Fruit fly (Drosophila melanogaster) whole organism, embryonic: ENCODE measurements around the gene Vps8.

Source experiments
- Aef1 ChIP-seq: fragments of 200-800 bp; sonication (Bioruptor generic); IDR thresholded peaks from 3 replicates; pipeline ENCODE4 v1.3.6; 2022; ENCODE audit warnings: missing biosample characterization, missing genetic modification characterization
- Bteb2 ChIP-seq: fragments of 200-800 bp; sonication (Bioruptor generic); optimal IDR thresholded peaks from 2 replicates; lab custom pipeline; 2016; ENCODE audit warnings: missing biosample characterization, missing genetic modification characterization
- CG10321 ChIP-seq: fragments of 200-800 bp; sonication (Bioruptor generic); IDR thresholded peaks from 2 replicates; pipeline ENCODE4 v1.3.6; 2022; ENCODE audit warnings: missing biosample characterization, missing genetic modification characterization
- CG11695 ChIP-seq: fragments of 200-800 bp; sonication (Bioruptor generic); IDR thresholded peaks from 3 replicates; pipeline ENCODE4 v1.3.6; 2022; ENCODE audit warnings: missing biosample characterization, missing genetic modification characterization
- CG15479 ChIP-seq: fragments of 200-800 bp; sonication (Bioruptor generic); optimal IDR thresholded peaks from 3 replicates; lab custom pipeline; 2019; ENCODE audit warnings: missing biosample characterization, mild to moderate bottlenecking, missing genetic modification characterization, moderate library complexity
- CG17385 ChIP-seq: fragments of 200-800 bp; sonication (Bioruptor generic); optimal IDR thresholded peaks from 3 replicates; lab custom pipeline; 2018; ENCODE audit warnings: missing biosample characterization, mild to moderate bottlenecking, missing genetic modification characterization
- CG18011 ChIP-seq: fragments of 200-800 bp; sonication (Bioruptor generic); optimal IDR thresholded peaks from 2 replicates; lab custom pipeline; 2017; ENCODE audit warnings: missing biosample characterization, missing genetic modification characterization, mild to moderate bottlenecking, moderate library complexity, missing genotype
- CG30020 ChIP-seq: fragments of 200-800 bp; optimal IDR thresholded peaks from 2 replicates; lab custom pipeline; 2019; ENCODE audit warnings: missing biosample characterization, mild to moderate bottlenecking, missing genetic modification characterization, moderate library complexity
- CG4328 ChIP-seq: fragments of 200-800 bp; sonication (Bioruptor generic); optimal IDR thresholded peaks from 3 replicates; lab custom pipeline; 2017; ENCODE audit warnings: missing biosample characterization, missing genetic modification reagents, missing genetic modification characterization
- CG6175 ChIP-seq: fragments of 200-800 bp; sonication (Bioruptor generic); IDR thresholded peaks from 3 replicates; pipeline ENCODE4 v1.3.6; 2022; ENCODE audit warnings: missing biosample characterization, missing genetic modification characterization
- CG7786 ChIP-seq: fragments of 200-800 bp; sonication (Bioruptor generic); optimal IDR thresholded peaks from 2 replicates; lab custom pipeline; 2016; ENCODE audit warnings: missing biosample characterization, missing genetic modification characterization
- CG8944 ChIP-seq: fragments of 200-800 bp; sonication (Bioruptor generic); optimal IDR thresholded peaks from 3 replicates; lab custom pipeline; 2016; ENCODE audit warnings: missing biosample characterization, missing genetic modification characterization
- D19A ChIP-seq: fragments of 200-800 bp; optimal IDR thresholded peaks from 3 replicates; lab custom pipeline; 2019; ENCODE audit warnings: missing biosample characterization, mild to moderate bottlenecking, missing genetic modification characterization, moderate library complexity
- D19B ChIP-seq: fragments of 200-800 bp; sonication (Bioruptor generic); optimal IDR thresholded peaks from 2 replicates; lab custom pipeline; 2017; ENCODE audit warnings: missing biosample characterization, mild to moderate bottlenecking, missing genetic modification characterization
- E2f1 ChIP-seq: fragments of 200-800 bp; sonication (Bioruptor generic); IDR thresholded peaks from 2 replicates; pipeline ENCODE4 v1.3.6; 2022; ENCODE audit warnings: missing biosample characterization, missing genetic modification characterization
- E2f2 ChIP-seq: fragments of 200-800 bp; sonication (Bioruptor generic); IDR thresholded peaks from 2 replicates; pipeline ENCODE4 v1.3.6; 2022; ENCODE audit warnings: missing biosample characterization, missing genetic modification characterization
- Ets97D ChIP-seq: fragments of 200-800 bp; sonication (Bioruptor generic); optimal IDR thresholded peaks from 3 replicates; lab custom pipeline; 2016; ENCODE audit warnings: missing biosample characterization, missing genetic modification characterization
- HLH4C ChIP-seq: fragments of 200-800 bp; sonication (Bioruptor generic); IDR thresholded peaks from 3 replicates; pipeline ENCODE4 v1.3.6; 2022; ENCODE audit warnings: missing biosample characterization, missing genetic modification characterization; ENCODE audit not compliant: partially characterized antibody
- Lhr ChIP-seq: fragments of 200-800 bp; sonication (Bioruptor generic); optimal IDR thresholded peaks from 3 replicates; lab custom pipeline; 2017; ENCODE audit warnings: mild to moderate bottlenecking, missing biosample characterization, missing genetic modification reagents, missing genetic modification characterization
- Max ChIP-seq: fragments of 200-800 bp; sonication (Bioruptor generic); optimal IDR thresholded peaks from 2 replicates; lab custom pipeline; 2016; ENCODE audit warnings: missing biosample characterization, mild to moderate bottlenecking, missing genetic modification characterization
- NK7.1 ChIP-seq: fragments of 200-800 bp; sonication (Bioruptor generic); optimal IDR thresholded peaks from 3 replicates; lab custom pipeline; 2016; ENCODE audit warnings: missing biosample characterization, missing genetic modification characterization
- Pdp1 ChIP-seq, 2 experiments: fragments of 200-800 bp; sonication (Bioruptor generic); optimal IDR thresholded peaks; 3 replicates each; lab custom pipeline; 2016; ENCODE audit warnings: missing biosample characterization in 2 of 2, missing genetic modification characterization in 2 of 2, mild to moderate bottlenecking in 1 of 2, moderate library complexity in 1 of 2
- Six4 ChIP-seq: fragments of 200-800 bp; sonication (Bioruptor generic); optimal IDR thresholded peaks from 2 replicates; lab custom pipeline; 2016; ENCODE audit warnings: missing biosample characterization, missing genetic modification characterization
- Spps ChIP-seq: fragments of 200-800 bp; sonication (Bioruptor generic); optimal IDR thresholded peaks from 2 replicates; lab custom pipeline; 2018; ENCODE audit warnings: missing biosample characterization, mild to moderate bottlenecking, missing genetic modification characterization
- Sry-β ChIP-seq: fragments of 200-800 bp; sonication (Bioruptor generic); optimal IDR thresholded peaks from 2 replicates; lab custom pipeline; 2018; ENCODE audit warnings: missing biosample characterization, mild to moderate bottlenecking, missing genetic modification characterization, moderate library complexity
- Taf1 ChIP-seq: fragments of 200-800 bp; sonication (Bioruptor generic); IDR thresholded peaks from 2 replicates; pipeline ENCODE4 v1.3.6; 2022; ENCODE audit warnings: missing biosample characterization, missing genetic modification characterization
- Vsx1 ChIP-seq: fragments of 200-800 bp; sonication (Bioruptor generic); optimal IDR thresholded peaks from 2 replicates; lab custom pipeline; 2017; ENCODE audit warnings: missing biosample characterization, mild to moderate bottlenecking, missing genetic modification characterization, missing genetic modification reagents
- ato ChIP-seq: fragments of 200-800 bp; sonication (Bioruptor generic); IDR thresholded peaks from 2 replicates; pipeline ENCODE4 v1.3.6; 2022; ENCODE audit warnings: missing biosample characterization, missing genetic modification characterization; ENCODE audit not compliant: partially characterized antibody
- chn ChIP-seq: fragments of 200-800 bp; sonication (Bioruptor generic); optimal IDR thresholded peaks from 2 replicates; lab custom pipeline; 2016; ENCODE audit warnings: missing biosample characterization, missing genetic modification characterization
- ci ChIP-seq: fragments of 200-800 bp; sonication (Bioruptor generic); IDR thresholded peaks from 3 replicates; pipeline ENCODE4 v1.3.6; 2022; ENCODE audit warnings: missing biosample characterization, missing genetic modification characterization
- gem ChIP-seq: fragments of 200-800 bp; sonication (Bioruptor generic); optimal IDR thresholded peaks from 2 replicates; lab custom pipeline; 2019; ENCODE audit warnings: missing biosample characterization, mild to moderate bottlenecking, missing genetic modification characterization, moderate library complexity
- gsb-n ChIP-seq: fragments of 200-800 bp; sonication (Bioruptor generic); optimal IDR thresholded peaks from 3 replicates; lab custom pipeline; 2018; ENCODE audit warnings: missing biosample characterization, mild to moderate bottlenecking, missing genetic modification characterization
- kah ChIP-seq: fragments of 200-800 bp; sonication (Bioruptor generic); optimal IDR thresholded peaks from 2 replicates; lab custom pipeline; 2018; ENCODE audit warnings: missing biosample characterization, mild to moderate bottlenecking, missing genetic modification characterization
- knrl ChIP-seq: fragments of 200-800 bp; sonication (Bioruptor generic); IDR thresholded peaks from 3 replicates; pipeline ENCODE4 v1.3.6; 2022; ENCODE audit warnings: missing biosample characterization, missing genetic modification characterization; ENCODE audit not compliant: partially characterized antibody
- mld ChIP-seq: fragments of 200-800 bp; sonication (Bioruptor generic); IDR thresholded peaks from 3 replicates; pipeline ENCODE4 v1.3.6; 2022; ENCODE audit warnings: missing biosample characterization, missing genetic modification characterization; ENCODE audit not compliant: partially characterized antibody
- phol ChIP-seq: fragments of 200-800 bp; sonication (Bioruptor generic); optimal IDR thresholded peaks from 3 replicates; lab custom pipeline; 2018; ENCODE audit warnings: missing biosample characterization, mild to moderate bottlenecking, missing genetic modification characterization, moderate library complexity
- usp ChIP-seq: fragments of >200 bp; optimal IDR thresholded peaks from 2 replicates; lab custom pipeline; 2017; ENCODE audit warnings: missing biosample characterization, missing genetic modification characterization
- vvl ChIP-seq: fragments of 200-800 bp; sonication (Bioruptor generic); IDR thresholded peaks from 2 replicates; pipeline ENCODE4 v1.3.6; 2022; ENCODE audit warnings: missing biosample characterization, missing genetic modification characterization
- z ChIP-seq: fragments of 200-800 bp; sonication (Bioruptor generic); IDR thresholded peaks from 3 replicates; pipeline ENCODE4 v1.3.6; 2022; ENCODE audit warnings: missing biosample characterization, missing genetic modification characterization

Gene Vps8

DNA sequence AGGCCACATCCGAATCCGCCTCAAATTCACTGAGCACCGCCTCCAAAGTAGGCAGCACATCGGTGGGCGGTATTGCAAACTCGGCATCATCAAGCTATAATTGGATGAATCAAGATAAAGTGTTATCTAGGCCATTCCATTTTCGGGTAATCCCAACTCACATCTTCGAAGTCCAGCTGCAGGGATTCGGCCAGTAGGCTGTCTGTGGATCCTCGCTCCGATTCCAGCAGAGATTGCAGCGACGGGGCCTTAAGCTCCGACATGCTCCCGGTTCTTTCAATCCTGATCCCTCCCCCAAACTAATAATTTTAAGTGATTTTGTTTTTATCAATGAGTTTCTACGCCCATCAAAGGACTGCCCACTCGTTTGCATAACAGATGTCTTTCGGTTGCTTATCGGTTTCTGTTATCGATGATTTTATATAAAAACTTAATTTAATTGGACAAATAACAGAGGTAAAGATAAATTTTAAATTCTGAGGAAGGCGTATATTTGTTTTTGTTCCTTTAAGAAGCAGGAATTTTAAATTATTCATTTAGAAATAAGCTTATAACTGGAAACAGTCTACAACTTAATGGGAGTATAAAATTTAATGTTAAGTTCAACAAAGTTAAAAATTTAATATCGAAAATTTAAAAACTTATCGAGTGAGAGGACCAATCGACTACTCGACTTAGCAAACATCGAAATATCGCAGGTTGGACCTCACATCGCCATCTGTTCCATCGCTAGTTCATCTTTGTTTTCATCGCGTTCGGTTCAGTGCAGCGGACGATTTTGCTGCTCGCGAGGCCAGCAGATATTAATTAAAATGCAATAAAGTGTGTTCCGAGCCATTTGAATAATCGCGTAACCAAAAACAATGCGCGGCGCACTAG is at the start of gene Vps8, which contains the start of gene sfl (continued):
- TF ChIP-seq Sry-β (GFP tag; lab: Kevin White, UChicago) (no peak), chn (GFP tag; lab: Kevin White, UChicago) (peak; percentile 8), D19B (GFP tag; lab: Kevin White, UChicago) (no peak), D19A (peak; percentile 6), CG7786 (GFP tag; lab: Kevin White, UChicago) (no peak), vvl (0 out of 2 replicates have a peak, but pooled peaks have one; percentile 37), ato (peak; percentile 82), CG4328 (GFP tag; lab: Kevin White, UChicago) (peak; percentile 16), Bteb2 (peak; percentile 8), E2f1 (GFP tag; lab: Robert Waterston, UW) (no peak), Ets97D (GFP tag; lab: Kevin White, UChicago) (peak; percentile 25), ci (peak; percentile 25; the same call in 1 of the 3 replicates), Pdp1 (GFP tag; optimal IDR thresholded peaks at IDR 0.05; lab: Kevin White, UChicago) (peak in 1 of 2 experiments; percentile 67), CG10321 (GFP tag; lab: Robert Waterston, UW) (no peak), Vsx1 (GFP tag; lab: Kevin White, UChicago) (no peak), gsb-n (tag; lab: Kevin White, UChicago) (no peak), usp (no peak), phol (tag; lab: Kevin White, UChicago) (peak; percentile 56), CG8944 (GFP tag; lab: Kevin White, UChicago) (no peak), Taf1 (GFP tag; lab: Robert Waterston, UW) (no peak), CG30020 (tag; lab: Kevin White, UChicago) (no peak), gem (tag; lab: Kevin White, UChicago) (peak; percentile 38), Lhr (GFP tag; lab: Kevin White, UChicago) (peak; percentile 32), Six4 (GFP tag; lab: Kevin White, UChicago) (no peak), z (GFP tag; lab: Robert Waterston, UW) (no peak), CG11695 (GFP tag; lab: Robert Waterston, UW) (no peak), NK7.1 (no peak), CG6175 (GFP tag; lab: Robert Waterston, UW) (no peak), CG17385 (GFP tag; lab: Kevin White, UChicago) (peak; percentile 2), CG18011 (no peak), Max (peak; percentile 3), E2f2 (GFP tag; lab: Robert Waterston, UW) (peak; percentile 41; the same call in 1 of the 2 replicates), Aef1 (GFP tag; lab: Robert Waterston, UW) (no peak), knrl (GFP tag; lab: Robert Waterston, UW) (peak; percentile 88), kah (GFP tag; lab: Kevin White, UChicago) (no peak), mld (GFP tag; lab: Robert Waterston, UW) (peak; percentile 80; the same call in 2 of the 3 replicates), Spps (no peak), HLH4C (GFP tag; lab: Robert Waterston, UW) (peak; percentile 90), CG15479 (GFP tag; lab: Kevin White, UChicago) (no peak)
- TF ChIP-seq, all 482 proteins: peak for 174
